Fruit fly (Drosophila melanogaster) whole organism, embryonic: ENCODE measurements around the gene lap.
A peak's percentile ranks its signal among the peaks of the same experiment; 100 is the strongest.

Source experiments
- B-H2 ChIP-seq: fragments of 200-800 bp; sonication (Bioruptor generic); optimal IDR thresholded peaks from 2 replicates; lab custom pipeline; 2018; ENCODE audit warnings: missing biosample characterization, mild to moderate bottlenecking, missing genetic modification characterization
- CG10462 ChIP-seq: fragments of 200-800 bp; sonication (Bioruptor generic); optimal IDR thresholded peaks from 2 replicates; lab custom pipeline; 2016; ENCODE audit warnings: missing biosample characterization, missing genetic modification characterization
- CG11696 ChIP-seq: fragments of 200-800 bp; sonication (Bioruptor generic); IDR thresholded peaks from 2 replicates; pipeline ENCODE4 v1.3.6; 2022; ENCODE audit warnings: missing biosample characterization, missing genetic modification characterization
- CG12071 ChIP-seq: fragments of 200-800 bp; sonication (Bioruptor generic); optimal IDR thresholded peaks from 3 replicates; lab custom pipeline; 2018; ENCODE audit warnings: missing biosample characterization, mild to moderate bottlenecking, missing genetic modification characterization
- CG12104 ChIP-seq: fragments of 200-800 bp; sonication (Bioruptor generic); optimal IDR thresholded peaks from 3 replicates; lab custom pipeline; 2016; ENCODE audit warnings: missing biosample characterization, missing genetic modification characterization
- CG12155 ChIP-seq: fragments of 200-800 bp; sonication (Bioruptor generic); optimal IDR thresholded peaks from 3 replicates; lab custom pipeline; 2016; ENCODE audit warnings: missing biosample characterization, missing genetic modification characterization
- CG1233 ChIP-seq: fragments of 200-800 bp; sonication (Bioruptor generic); optimal IDR thresholded peaks from 4 replicates; lab custom pipeline; 2018; ENCODE audit warnings: missing biosample characterization, mild to moderate bottlenecking, missing genetic modification characterization
- CG12659 ChIP-seq: fragments of 200-800 bp; sonication (Bioruptor generic); optimal IDR thresholded peaks from 3 replicates; lab custom pipeline; 2017; ENCODE audit warnings: mild to moderate bottlenecking, missing biosample characterization, missing genetic modification reagents, missing genetic modification characterization
- CG16863 ChIP-seq: fragments of 200-800 bp; sonication (Bioruptor generic); optimal IDR thresholded peaks from 3 replicates; lab custom pipeline; 2016; ENCODE audit warnings: missing biosample characterization, missing genetic modification characterization
- CG2712 ChIP-seq: fragments of 200-800 bp; optimal IDR thresholded peaks from 3 replicates; lab custom pipeline; 2019; ENCODE audit warnings: missing biosample characterization, mild to moderate bottlenecking, missing genetic modification characterization, moderate library complexity
- CG30020 ChIP-seq: fragments of 200-800 bp; optimal IDR thresholded peaks from 2 replicates; lab custom pipeline; 2019; ENCODE audit warnings: missing biosample characterization, mild to moderate bottlenecking, missing genetic modification characterization, moderate library complexity
- CG32772 ChIP-seq: fragments of 200-800 bp; sonication (Bioruptor generic); IDR thresholded peaks from 2 replicates; pipeline ENCODE4 v1.3.6; 2022; ENCODE audit warnings: missing biosample characterization, missing genetic modification characterization
- CG3726 ChIP-seq: fragments of 200-800 bp; sonication (Bioruptor generic); IDR thresholded peaks from 3 replicates; pipeline ENCODE4, ENCODE4 v1.3.6; 2022; ENCODE audit warnings: missing biosample characterization, missing genetic modification characterization
- CG4282 ChIP-seq: fragments of 200-800 bp; sonication (Bioruptor generic); optimal IDR thresholded peaks from 2 replicates; lab custom pipeline; 2016; ENCODE audit warnings: missing biosample characterization, missing genetic modification characterization
- CG6813 ChIP-seq: fragments of 200-800 bp; sonication (Bioruptor generic); optimal IDR thresholded peaks from 2 replicates; lab custom pipeline; 2017; ENCODE audit warnings: missing biosample characterization, missing genetic modification characterization, mild to moderate bottlenecking, moderate library complexity, missing genetic modification reagents
- CG9437 ChIP-seq: fragments of 200-800 bp; sonication (Bioruptor generic); optimal IDR thresholded peaks from 2 replicates; lab custom pipeline; 2018; ENCODE audit warnings: missing biosample characterization, mild to moderate bottlenecking, missing genetic modification characterization
- Dek ChIP-seq: fragments of 200-800 bp; sonication (Bioruptor generic); optimal IDR thresholded peaks from 3 replicates; lab custom pipeline; 2019; ENCODE audit warnings: missing biosample characterization, mild to moderate bottlenecking, missing genetic modification characterization, moderate library complexity
- Dref ChIP-seq: fragments of 200-800 bp; sonication (Bioruptor generic); IDR thresholded peaks from 2 replicates; pipeline ENCODE4 v1.3.6; 2022; ENCODE audit warnings: missing biosample characterization, missing genetic modification characterization
- Fer3 ChIP-seq: fragments of 200-800 bp; sonication (Bioruptor generic); optimal IDR thresholded peaks from 2 replicates; lab custom pipeline; 2018; ENCODE audit warnings: missing biosample characterization, mild to moderate bottlenecking, missing genetic modification characterization, moderate library complexity
- H2.0 ChIP-seq: fragments of 200-800 bp; sonication (Bioruptor generic); IDR thresholded peaks from 2 replicates; pipeline ENCODE4 v1.3.6; 2022; ENCODE audit warnings: missing biosample characterization, missing genetic modification characterization
- HmgD ChIP-seq: fragments of 200-800 bp; sonication (Bioruptor generic); optimal IDR thresholded peaks from 3 replicates; lab custom pipeline; 2016; ENCODE audit warnings: missing biosample characterization, missing genetic modification characterization
- Hr39 ChIP-seq: fragments of >200 bp; optimal IDR thresholded peaks from 2 replicates; lab custom pipeline; 2017
- MBD-R2 ChIP-seq: fragments of 200-800 bp; sonication (Bioruptor generic); IDR thresholded peaks from 2 replicates; pipeline ENCODE4 v1.3.6; 2022; ENCODE audit warnings: missing biosample characterization, missing genetic modification characterization
- Max ChIP-seq: fragments of 200-800 bp; sonication (Bioruptor generic); optimal IDR thresholded peaks from 2 replicates; lab custom pipeline; 2016; ENCODE audit warnings: missing biosample characterization, mild to moderate bottlenecking, missing genetic modification characterization
- NC2α ChIP-seq: fragments of 200-800 bp; sonication (Bioruptor generic); optimal IDR thresholded peaks from 2 replicates; lab custom pipeline; 2016; ENCODE audit warnings: missing biosample characterization, missing genetic modification characterization
- NFAT ChIP-seq: fragments of 200-800 bp; sonication (Bioruptor generic); IDR thresholded peaks from 2 replicates; pipeline ENCODE4 v1.3.6; 2022; ENCODE audit warnings: missing biosample characterization, missing genetic modification characterization
- Side ChIP-seq: fragments of 200-800 bp; sonication (Bioruptor generic); optimal IDR thresholded peaks from 2 replicates; lab custom pipeline; 2016; ENCODE audit warnings: missing biosample characterization, missing genetic modification characterization
- Sin3A ChIP-seq: fragments of >200 bp; optimal IDR thresholded peaks from 2 replicates; lab custom pipeline; 2018
- bigmax ChIP-seq: fragments of 200-800 bp; sonication (Bioruptor generic); optimal IDR thresholded peaks from 2 replicates; lab custom pipeline; 2018; ENCODE audit warnings: missing biosample characterization, mild to moderate bottlenecking, missing genetic modification characterization
- cato ChIP-seq: fragments of 200-800 bp; sonication (Bioruptor generic); optimal IDR thresholded peaks from 2 replicates; lab custom pipeline; 2016; ENCODE audit warnings: missing biosample characterization, missing genetic modification characterization, borderline replicate concordance
- croc ChIP-seq: fragments of 200-800 bp; sonication (Bioruptor generic); conservative IDR thresholded peaks from 3 replicates; pipeline ENCODE4 v1.3.6; 2022; ENCODE audit warnings: missing biosample characterization, missing genetic modification characterization
- dpn ChIP-seq, 2 experiments: fragments of 200-800 bp; sonication (Bioruptor generic); optimal IDR thresholded peaks; 3 replicates each; lab custom pipeline; 2016; ENCODE audit warnings: missing biosample characterization in 2 of 2, missing genetic modification characterization in 2 of 2
- en ChIP-seq: fragments of 200-800 bp; sonication (Bioruptor generic); optimal IDR thresholded peaks from 2 replicates; lab custom pipeline; 2016; ENCODE audit warnings: missing biosample characterization, missing genetic modification characterization
- fru ChIP-seq: fragments of >200 bp; optimal IDR thresholded peaks from 2 replicates; lab custom pipeline; 2017
- grn ChIP-seq: fragments of 200-800 bp; sonication (Bioruptor generic); optimal IDR thresholded peaks from 3 replicates; lab custom pipeline; 2017; ENCODE audit warnings: missing biosample characterization, missing genetic modification characterization
- gsb ChIP-seq: fragments of 200-800 bp; sonication (Bioruptor generic); IDR thresholded peaks from 2 replicates; pipeline ENCODE4 v1.3.6; 2022; ENCODE audit warnings: missing biosample characterization, missing genetic modification characterization
- gsb-n ChIP-seq: fragments of 200-800 bp; sonication (Bioruptor generic); optimal IDR thresholded peaks from 3 replicates; lab custom pipeline; 2018; ENCODE audit warnings: missing biosample characterization, mild to moderate bottlenecking, missing genetic modification characterization
- hb ChIP-seq: fragments of 200-800 bp; sonication (Bioruptor generic); IDR thresholded peaks from 3 replicates; pipeline ENCODE4 v1.3.6; 2022; ENCODE audit warnings: missing biosample characterization, missing genetic modification characterization; ENCODE audit not compliant: partially characterized antibody
- inv ChIP-seq: fragments of 200-800 bp; sonication (Bioruptor generic); IDR thresholded peaks from 2 replicates; pipeline ENCODE4 v1.3.6; 2022; ENCODE audit warnings: missing biosample characterization, missing genetic modification characterization; ENCODE audit not compliant: partially characterized antibody
- lab ChIP-seq: fragments of 200-800 bp; sonication (Bioruptor generic); optimal IDR thresholded peaks from 3 replicates; lab custom pipeline; 2017; ENCODE audit warnings: missing biosample characterization, missing genetic modification characterization, mild to moderate bottlenecking, moderate library complexity, missing genetic modification reagents
- lov ChIP-seq, 2 experiments: fragments of 200-800 bp in 1 of 2; fragments of >200 bp in 1 of 2; sonication (Bioruptor generic) in 1 of 2; IDR thresholded peaks in 1 of 2; optimal IDR thresholded peaks in 1 of 2; 2 replicates in 1 of 2; 3 replicates in 1 of 2; pipeline versions ENCODE4 v1.3.6 to Lab custom; 2017 to 2022; ENCODE audit warnings: missing biosample characterization in 1 of 2, missing genetic modification characterization in 1 of 2
- oc ChIP-seq: fragments of 200-800 bp; sonication (Bioruptor generic); optimal IDR thresholded peaks from 2 replicates; lab custom pipeline; 2018; ENCODE audit warnings: missing biosample characterization, mild to moderate bottlenecking, missing genetic modification characterization, moderate library complexity
- otp ChIP-seq: fragments of 200-800 bp; sonication (Bioruptor generic); IDR thresholded peaks from 3 replicates; pipeline ENCODE4, ENCODE4 v1.3.6; 2022; ENCODE audit warnings: missing biosample characterization, missing genetic modification characterization
- pho ChIP-seq: fragments of 200-800 bp; sonication (Bioruptor generic); optimal IDR thresholded peaks from 2 replicates; lab custom pipeline; 2016; ENCODE audit warnings: missing biosample characterization, missing genetic modification characterization
- pros ChIP-seq: fragments of 200-800 bp; sonication (Bioruptor generic); optimal IDR thresholded peaks from 3 replicates; lab custom pipeline; 2019; ENCODE audit warnings: missing biosample characterization, mild to moderate bottlenecking, missing genetic modification characterization, moderate library complexity
- rib ChIP-seq: fragments of 200-800 bp; sonication (Bioruptor generic); IDR thresholded peaks from 2 replicates; pipeline ENCODE4 v1.3.6; 2022; ENCODE audit warnings: missing biosample characterization, missing genetic modification characterization
- schlank ChIP-seq: fragments of 200-800 bp; sonication (Bioruptor generic); optimal IDR thresholded peaks from 2 replicates; lab custom pipeline; 2018; ENCODE audit warnings: missing biosample characterization, mild to moderate bottlenecking, missing genetic modification characterization
- sisA ChIP-seq: fragments of 200-800 bp; sonication (Bioruptor generic); IDR thresholded peaks from 2 replicates; pipeline ENCODE4 v1.3.6; 2022; ENCODE audit warnings: missing biosample characterization, missing genetic modification characterization
- stwl ChIP-seq: fragments of 200-800 bp; sonication (Bioruptor generic); optimal IDR thresholded peaks from 3 replicates; lab custom pipeline; 2018; ENCODE audit warnings: missing biosample characterization, mild to moderate bottlenecking, missing genetic modification characterization, moderate library complexity

The lap gene

dm6 chr3R:7150544-7151406 is 36.0 kb upstream of the lap start, which contains the start of the genes gfzf and Sas-4 (continued):
- TF ChIP-seq CG12104 (GFP tag; lab: Kevin White, UChicago) (peak; percentile 12), MBD-R2 (GFP tag; lab: Robert Waterston, UW) (peak; percentile 60), gsb-n (tag; lab: Kevin White, UChicago) (no peak), NC2α (no peak), lab (GFP tag; lab: Kevin White, UChicago) (peak; percentile 41), NFAT (GFP tag; lab: Robert Waterston, UW) (peak; percentile 54), CG32772 (peak; percentile 52; the same call in 1 of the 2 replicates), cato (GFP tag; lab: Kevin White, UChicago) (peak; percentile 56), stwl (tag; lab: Kevin White, UChicago) (peak; percentile 39), CG3726 (peak; percentile 55; the same call in 2 of the 3 replicates), HmgD (no peak), CG9437 (GFP tag; lab: Kevin White, UChicago) (peak; percentile 60), CG4282 (no peak), CG6813 (GFP tag; lab: Kevin White, UChicago) (no peak), sisA (GFP tag; lab: Robert Waterston, UW) (peak; percentile 73), bigmax (no peak), CG12155 (GFP tag; lab: Kevin White, UChicago) (peak; percentile 44), H2.0 (peak; percentile 59), CG11696 (GFP tag; lab: Robert Waterston, UW) (0 out of 2 replicates have a peak, but pooled peaks have one; percentile 35), Hr39 (lab: Kevin White, UChicago) (no peak), Dek (tag; lab: Kevin White, UChicago) (peak; percentile 61), hb (no peak), CG12071 (GFP tag; lab: Kevin White, UChicago) (no peak), oc (tag; lab: Kevin White, UChicago) (no peak), CG2712 (tag; lab: Kevin White, UChicago) (peak; percentile 63), pho (GFP tag; lab: Kevin White, UChicago) (peak; percentile 30), inv (GFP tag; lab: Robert Waterston, UW) (no peak), B-H2 (no peak), gsb (no peak), Side (GFP tag; lab: Kevin White, UChicago) (peak; percentile 39), otp (0 out of 3 replicates have a peak, but pooled peaks have one; percentile 16), Fer3 (peak; percentile 28), fru (lab: Kevin White, UChicago) (no peak), Sin3A (lab: Kevin White, UChicago) (peak; percentile 84), CG10462 (peak; percentile 7), grn (GFP tag; lab: Kevin White, UChicago) (no peak), schlank (no peak), CG30020 (tag; lab: Kevin White, UChicago) (peak; percentile 34), Max (GFP tag; lab: Kevin White, UChicago) (peak; percentile 55), CG16863 (peak; percentile 8), CG1233 (GFP tag; lab: Kevin White, UChicago) (peak; percentile 43), croc (no peak; the same call in 2 of the 3 replicates), CG12659 (GFP tag; lab: Kevin White, UChicago) (peak; percentile 64), Dref (GFP tag; lab: Robert Waterston, UW) (0 out of 2 replicates have a peak, but pooled peaks have one; percentile 32), dpn (GFP tag; optimal IDR thresholded peaks at IDR 0.05; lab: Kevin White, UChicago) (peak; percentile 50 to 51), rib (GFP tag; lab: Robert Waterston, UW) (no peak), en (GFP tag; lab: Kevin White, UChicago) (no peak), pros (GFP tag; lab: Kevin White, UChicago) (no peak), lov (optimal IDR thresholded peaks at IDR 0.05; lab: Kevin White, UChicago) (no peak), lov (GFP tag; IDR thresholded peaks at IDR 0.05; lab: Robert Waterston, UW) (no peak)
